Worm (Caenorhabditis elegans) whole organism, early embryonic: ENCODE data around the gene K02D10.8.
A peak's percentile ranks its signal among the peaks of the same experiment; 100 is the strongest.

Experiments used
- B0310.2 ChIP-seq: sonication (generic microtip); optimal IDR thresholded peaks from 2 replicates; lab custom pipeline; 2016; ENCODE audit warnings: mild to moderate bottlenecking, missing genetic modification characterization, missing compliant biosample characterization
- F13C5.2 ChIP-seq: sonication (generic microtip); optimal IDR thresholded peaks from 2 replicates; lab custom pipeline; 2017; ENCODE audit warnings: mild to moderate bottlenecking, missing genetic modification characterization, inconsistent platforms, missing compliant biosample characterization
- aly-1 ChIP-seq: sonication (generic microtip); optimal IDR thresholded peaks from 2 replicates; lab custom pipeline; 2016; ENCODE audit warnings: missing genetic modification characterization, missing compliant biosample characterization
- ama-1 ChIP-seq: fragments of 150-350 bp; optimal IDR thresholded peaks from 2 replicates; lab custom pipeline; 2014
- ceh-13 ChIP-seq: fragments of 200-800 bp; sonication (Bioruptor generic); optimal IDR thresholded peaks from 2 replicates; lab custom pipeline; 2018; ENCODE audit warnings: mild to moderate bottlenecking, missing genetic modification characterization, missing compliant biosample characterization
- ceh-36 ChIP-seq: sonication (generic microtip); optimal IDR thresholded peaks from 2 replicates; lab custom pipeline; 2016; ENCODE audit warnings: missing genetic modification characterization, inconsistent platforms, missing compliant biosample characterization
- ets-7 ChIP-seq: sonication (generic microtip); optimal IDR thresholded peaks from 2 replicates; lab custom pipeline; 2016; ENCODE audit warnings: missing genotype, missing genetic modification characterization, missing compliant biosample characterization
- flt-1 ChIP-seq: fragments of 200-800 bp; sonication (Bioruptor generic); IDR thresholded peaks from 2 replicates; pipeline ENCODE4 v1.3.6; 2022; ENCODE audit warnings: missing genetic modification characterization, missing compliant biosample characterization
- hmbx-1 ChIP-seq: sonication (generic microtip); optimal IDR thresholded peaks from 2 replicates; lab custom pipeline; 2016; ENCODE audit warnings: mild to moderate bottlenecking, missing genetic modification characterization, missing compliant biosample characterization
- hmg-4 ChIP-seq: fragments of 200-800 bp; sonication (Bioruptor generic); optimal IDR thresholded peaks from 2 replicates; lab custom pipeline; 2018; ENCODE audit warnings: mild to moderate bottlenecking, missing genetic modification characterization, missing compliant biosample characterization
- hnd-1 ChIP-seq: sonication (generic microtip); optimal IDR thresholded peaks from 2 replicates; lab custom pipeline; 2016; ENCODE audit warnings: missing genetic modification characterization, missing compliant biosample characterization
- pes-1 ChIP-seq: fragments of 200-800 bp; sonication (Bioruptor generic); IDR thresholded peaks from 2 replicates; pipeline ENCODE4 v1.3.6; 2022; ENCODE audit warnings: missing genetic modification reagents, missing genetic modification characterization, missing compliant biosample characterization
- scrt-1 ChIP-seq: fragments of 200-800 bp; sonication (Bioruptor generic); IDR thresholded peaks from 2 replicates; pipeline ENCODE4 v1.3.6; 2022; ENCODE audit warnings: missing genetic modification characterization, missing compliant biosample characterization
- sea-1 ChIP-seq: fragments of 200-800 bp; sonication (Bioruptor generic); conservative IDR thresholded peaks from 2 replicates; pipeline ENCODE4 v1.3.6; 2022; ENCODE audit warnings: missing genetic modification characterization, missing compliant biosample characterization
- tbx-11 ChIP-seq: fragments of 200-800 bp; sonication (Bioruptor generic); IDR thresholded peaks from 2 replicates; pipeline ENCODE4 v1.3.6; 2022; ENCODE audit warnings: missing genetic modification characterization, missing compliant biosample characterization
- tbx-37 ChIP-seq: fragments of 200-800 bp; sonication (Bioruptor generic); conservative IDR thresholded peaks from 2 replicates; pipeline ENCODE4 v1.3.6; 2022; ENCODE audit warnings: missing genetic modification reagents, missing genetic modification characterization, missing compliant biosample characterization
- tra-4 ChIP-seq: sonication (generic microtip); optimal IDR thresholded peaks from 2 replicates; lab custom pipeline; 2017; ENCODE audit warnings: missing genetic modification characterization, missing compliant biosample characterization

Gene K02D10.8

DNA sequence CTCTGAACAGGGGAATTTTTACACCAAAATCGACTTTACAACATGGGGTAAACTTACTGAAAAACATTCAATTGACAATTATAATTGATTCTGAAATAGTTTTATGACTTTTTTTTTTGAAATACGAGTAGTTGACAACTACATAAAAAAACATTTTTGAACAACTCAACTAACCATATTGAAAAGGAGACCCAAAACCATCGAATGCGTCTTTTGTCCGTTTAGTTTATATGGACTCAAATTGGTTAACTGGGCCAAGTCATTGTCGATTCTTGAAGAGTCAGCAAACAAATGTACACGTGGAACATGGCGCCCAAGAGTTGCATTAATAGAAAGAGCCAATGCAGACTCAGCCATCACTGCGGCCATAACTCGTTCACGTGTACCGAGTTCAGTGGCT lies 19.7 kb upstream of the K02D10.8 start:
- TF ChIP-seq hmg-4 (GFP tag; lab: Kevin White, UChicago) (no peak), tra-4 (no peak), B0310.2 (no peak), ama-1 (lab: Kevin White, UChicago) (no peak), ets-7 (no peak), pes-1 (no peak), ceh-13 (GFP tag; lab: Kevin White, UChicago) (no peak)

DNA sequence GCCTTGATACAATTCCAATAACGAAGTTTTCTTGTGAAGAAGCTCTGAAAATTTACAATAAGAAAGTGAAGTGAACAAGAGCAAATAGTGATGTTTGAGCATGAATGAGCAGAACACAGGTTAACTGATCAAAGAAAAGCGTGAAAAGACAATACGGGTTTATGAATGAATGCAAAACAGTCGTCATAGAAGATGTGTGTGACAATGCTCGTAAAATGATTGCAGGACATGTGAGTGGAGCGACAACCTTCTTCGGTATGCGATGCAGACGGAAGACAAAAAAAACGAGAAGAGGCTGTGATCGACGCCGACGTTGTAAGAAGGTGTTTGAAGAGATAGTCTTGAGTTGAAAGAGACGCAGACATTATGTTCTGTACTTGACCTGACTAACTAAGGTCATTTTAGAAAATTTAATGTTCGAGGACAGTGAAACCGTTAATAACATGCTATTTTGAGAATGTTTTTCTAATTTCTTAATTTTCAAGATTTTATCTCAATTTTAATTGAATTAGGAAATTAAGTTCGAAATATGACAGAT lies 18.8 kb upstream of the K02D10.8 start, which contains the start of gene mig-22:
mig-22 (minus strand) TSS at position 51 of the 538 bp plus-strand sequence.
- no peak for TF ChIP-seq flt-1 (GFP tag; lab: Robert Waterston, UW)
- TF ChIP-seq tbx-37 (GFP tag; lab: Robert Waterston, UW): no peak
- no peak for TF ChIP-seq hmbx-1 (tag; lab: Kevin White, UChicago)

DNA sequence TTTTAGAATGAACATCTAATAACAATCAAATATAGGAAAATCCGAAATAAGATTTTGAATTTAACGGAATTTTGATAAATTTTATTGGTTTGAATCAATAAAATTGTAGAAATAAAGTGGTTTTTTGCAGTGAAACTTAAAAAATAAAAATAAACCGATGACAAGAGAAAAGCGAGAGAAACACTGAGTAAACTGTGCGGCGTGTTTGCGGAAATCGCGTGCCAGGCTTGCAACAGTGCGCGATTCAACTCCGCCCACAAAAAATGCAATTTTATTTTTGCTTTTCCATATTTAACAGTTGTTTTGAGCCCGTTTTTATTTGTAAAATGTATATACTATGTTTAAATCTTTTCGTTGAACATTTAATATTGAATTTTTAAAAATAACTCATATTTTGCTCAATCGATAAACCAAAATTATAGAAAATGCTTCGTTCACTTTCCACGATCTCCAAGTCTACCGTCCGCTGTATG lies 18.3 kb upstream of the K02D10.8 start, which contains the start of gene mtss-1:
mtss-1 (plus strand) TSS at position 423 of the 473 bp plus-strand sequence.
- TF ChIP-seq hmbx-1 (tag; lab: Kevin White, UChicago): peak; percentile 54
- TF ChIP-seq flt-1 (GFP tag; lab: Robert Waterston, UW): peak; percentile 79
- peak; percentile 25 for TF ChIP-seq aly-1
- TF ChIP-seq hmg-4 (GFP tag; lab: Kevin White, UChicago): peak; percentile 84
- peak; percentile 92 for TF ChIP-seq F13C5.2 (tag; lab: Kevin White, UChicago)
- peak; percentile 50 for TF ChIP-seq ceh-36 (tag; lab: Kevin White, UChicago)
- peak; percentile 61 for TF ChIP-seq ceh-13 (GFP tag; lab: Kevin White, UChicago)
- TF ChIP-seq pes-1: peak; percentile 86
- TF ChIP-seq tbx-11: peak; percentile 67; the same call in 1 of the 2 replicates
- TF ChIP-seq sea-1: peak; percentile 75
- peak; percentile 52 for TF ChIP-seq hnd-1
- peak; percentile 65 for TF ChIP-seq ets-7
- TF ChIP-seq ama-1 (lab: Kevin White, UChicago): no peak
- peak; percentile 79 for TF ChIP-seq scrt-1 (GFP tag; lab: Robert Waterston, UW)
- peak; percentile 45 for TF ChIP-seq tra-4
- TF ChIP-seq tbx-37 (GFP tag; lab: Robert Waterston, UW): 0 out of 2 replicates have a peak, but pooled peaks have one; percentile 57
- peak; percentile 32 for TF ChIP-seq B0310.2

DNA sequence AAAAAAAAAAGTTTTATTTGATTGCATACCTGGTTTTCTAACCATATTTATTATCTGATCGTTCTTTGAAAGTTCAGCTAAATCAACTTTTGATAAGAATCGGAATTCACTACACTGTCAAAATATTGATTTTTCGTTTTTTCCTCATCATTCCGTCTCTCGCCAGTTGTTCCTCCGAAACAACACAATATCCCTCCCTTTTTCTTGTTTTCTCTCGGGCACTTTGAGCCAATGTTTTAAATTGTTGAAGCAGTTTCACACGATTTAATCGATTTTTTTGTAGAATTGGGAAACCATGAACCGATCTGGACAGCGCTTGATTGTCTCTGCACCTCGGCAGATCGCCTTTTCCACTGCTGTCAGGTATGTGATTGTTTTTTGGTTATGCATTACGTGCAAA lies 16.9 kb upstream of the K02D10.8 start, which contains the start of gene K02D10.1:
K02D10.1 (plus strand) TSS at position 284 of the 400 bp plus-strand sequence.
- TF ChIP-seq ets-7 (no peak), aly-1 (no peak), hmbx-1 (tag; lab: Kevin White, UChicago) (no peak), scrt-1 (GFP tag; lab: Robert Waterston, UW) (no peak), hnd-1 (no peak), sea-1 (no peak), flt-1 (GFP tag; lab: Robert Waterston, UW) (no peak), tra-4 (no peak), F13C5.2 (tag; lab: Kevin White, UChicago) (no peak), B0310.2 (no peak), ama-1 (lab: Kevin White, UChicago) (no peak), ceh-36 (tag; lab: Kevin White, UChicago) (no peak), hmg-4 (GFP tag; lab: Kevin White, UChicago) (no peak), ceh-13 (GFP tag; lab: Kevin White, UChicago) (no peak)

DNA sequence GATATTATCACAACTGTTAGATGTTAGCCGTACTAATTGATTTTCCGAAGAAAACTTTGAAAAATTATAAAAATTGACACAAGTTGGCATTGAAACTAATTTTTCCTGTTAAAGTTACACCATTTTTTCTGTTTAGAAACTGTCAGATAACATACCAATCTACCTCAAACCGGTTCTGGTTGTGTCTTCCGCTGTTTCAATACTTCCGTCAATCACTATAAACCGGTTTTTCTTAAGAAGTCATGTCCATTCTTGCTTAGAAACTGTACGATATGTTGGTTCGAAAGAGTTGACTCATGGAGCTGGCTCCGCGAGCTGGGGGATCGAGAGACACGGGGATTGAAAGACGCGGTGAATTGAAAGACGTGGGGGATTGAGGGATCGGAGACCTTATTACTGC lies 15.9 kb upstream of the K02D10.8 start:
- TF ChIP-seq aly-1: no peak
- no peak for TF ChIP-seq ceh-36 (tag; lab: Kevin White, UChicago)
- no peak for TF ChIP-seq hnd-1
- TF ChIP-seq hmg-4 (GFP tag; lab: Kevin White, UChicago): no peak
- TF ChIP-seq hmbx-1 (tag; lab: Kevin White, UChicago): no peak
- no peak for TF ChIP-seq tra-4
- TF ChIP-seq tbx-37 (GFP tag; lab: Robert Waterston, UW): no peak
- no peak for TF ChIP-seq F13C5.2 (tag; lab: Kevin White, UChicago)
- no peak for TF ChIP-seq B0310.2
- no peak for TF ChIP-seq ets-7
- TF ChIP-seq flt-1 (GFP tag; lab: Robert Waterston, UW): no peak
- no peak for TF ChIP-seq ceh-13 (GFP tag; lab: Kevin White, UChicago)
- no peak for TF ChIP-seq tbx-11
- no peak for TF ChIP-seq ama-1 (lab: Kevin White, UChicago)
- TF ChIP-seq pes-1: no peak
- no peak for TF ChIP-seq sea-1
- TF ChIP-seq scrt-1 (GFP tag; lab: Robert Waterston, UW): no peak

DNA sequence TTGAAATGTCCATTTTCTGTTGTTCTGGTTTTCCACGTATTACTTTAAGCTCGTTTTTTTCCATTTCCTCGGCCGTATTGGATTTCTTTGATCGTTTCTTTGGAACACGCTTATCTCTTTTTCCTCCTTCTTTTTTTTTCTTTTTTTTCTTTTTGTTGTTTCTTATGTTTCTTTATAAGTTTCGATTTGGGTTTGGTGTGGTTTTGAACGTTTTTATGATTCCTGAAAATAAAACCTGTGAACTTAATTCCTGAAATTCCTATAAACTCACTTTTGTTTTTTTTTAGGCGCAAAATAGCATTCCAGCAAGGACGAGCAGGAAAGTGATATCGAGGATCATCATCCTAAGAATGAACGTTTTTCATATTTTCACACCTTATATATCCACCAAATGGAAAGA lies 15.0 kb upstream of the K02D10.8 start, which contains the start of gene K02D10.2:
K02D10.2 (minus strand) TSS at position 101 of the 400 bp plus-strand sequence.
- TF ChIP-seq aly-1: no peak
- TF ChIP-seq hmbx-1 (tag; lab: Kevin White, UChicago): no peak
- TF ChIP-seq tbx-11: no peak
- no peak for TF ChIP-seq tbx-37 (GFP tag; lab: Robert Waterston, UW)
- TF ChIP-seq ceh-13 (GFP tag; lab: Kevin White, UChicago): no peak
- no peak for TF ChIP-seq sea-1
- TF ChIP-seq ets-7: no peak
- no peak for TF ChIP-seq F13C5.2 (tag; lab: Kevin White, UChicago)
- no peak for TF ChIP-seq flt-1 (GFP tag; lab: Robert Waterston, UW)
- no peak for TF ChIP-seq pes-1
- TF ChIP-seq hmg-4 (GFP tag; lab: Kevin White, UChicago): no peak
- no peak for TF ChIP-seq hnd-1
- no peak for TF ChIP-seq B0310.2
- TF ChIP-seq scrt-1 (GFP tag; lab: Robert Waterston, UW): no peak
- TF ChIP-seq tra-4: no peak
- no peak for TF ChIP-seq ceh-36 (tag; lab: Kevin White, UChicago)

DNA sequence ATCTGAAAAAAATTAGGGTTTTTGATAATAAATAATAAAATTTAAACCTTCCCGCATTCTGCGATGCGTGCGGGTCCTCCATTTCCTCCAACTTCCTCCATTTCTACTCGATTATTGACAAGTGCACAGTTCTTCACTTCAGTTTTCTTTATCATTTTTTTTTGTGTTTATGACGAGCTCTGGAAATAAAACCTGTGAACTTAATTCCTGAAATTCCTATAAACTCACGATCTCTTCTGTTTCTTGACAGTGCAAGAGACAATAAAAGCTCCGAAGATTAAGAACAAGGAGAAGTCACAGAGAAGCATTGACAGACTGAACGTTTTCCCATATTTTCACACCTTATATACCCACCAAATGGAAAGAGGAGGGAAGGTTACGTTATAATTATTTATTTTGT lies 14.3 kb upstream of the K02D10.8 start, which contains the start of gene K02D10.3:
K02D10.3 (minus strand) TSS at position 101 of the 400 bp plus-strand sequence.
- no peak for TF ChIP-seq sea-1
- TF ChIP-seq scrt-1 (GFP tag; lab: Robert Waterston, UW): no peak
- TF ChIP-seq tbx-11: no peak
- no peak for TF ChIP-seq tbx-37 (GFP tag; lab: Robert Waterston, UW)
- no peak for TF ChIP-seq ceh-36 (tag; lab: Kevin White, UChicago)
- no peak for TF ChIP-seq F13C5.2 (tag; lab: Kevin White, UChicago)
- no peak for TF ChIP-seq pes-1
- TF ChIP-seq tra-4: no peak
- no peak for TF ChIP-seq hmbx-1 (tag; lab: Kevin White, UChicago)
- no peak for TF ChIP-seq ama-1 (lab: Kevin White, UChicago)
- no peak for TF ChIP-seq flt-1 (GFP tag; lab: Robert Waterston, UW)
- no peak for TF ChIP-seq ets-7
